Fruit fly (Drosophila melanogaster): ENCODE measurements around the gene Gug.
A peak's percentile ranks its signal among the peaks of the same experiment; 100 is the strongest.

The Gug gene

DNA sequence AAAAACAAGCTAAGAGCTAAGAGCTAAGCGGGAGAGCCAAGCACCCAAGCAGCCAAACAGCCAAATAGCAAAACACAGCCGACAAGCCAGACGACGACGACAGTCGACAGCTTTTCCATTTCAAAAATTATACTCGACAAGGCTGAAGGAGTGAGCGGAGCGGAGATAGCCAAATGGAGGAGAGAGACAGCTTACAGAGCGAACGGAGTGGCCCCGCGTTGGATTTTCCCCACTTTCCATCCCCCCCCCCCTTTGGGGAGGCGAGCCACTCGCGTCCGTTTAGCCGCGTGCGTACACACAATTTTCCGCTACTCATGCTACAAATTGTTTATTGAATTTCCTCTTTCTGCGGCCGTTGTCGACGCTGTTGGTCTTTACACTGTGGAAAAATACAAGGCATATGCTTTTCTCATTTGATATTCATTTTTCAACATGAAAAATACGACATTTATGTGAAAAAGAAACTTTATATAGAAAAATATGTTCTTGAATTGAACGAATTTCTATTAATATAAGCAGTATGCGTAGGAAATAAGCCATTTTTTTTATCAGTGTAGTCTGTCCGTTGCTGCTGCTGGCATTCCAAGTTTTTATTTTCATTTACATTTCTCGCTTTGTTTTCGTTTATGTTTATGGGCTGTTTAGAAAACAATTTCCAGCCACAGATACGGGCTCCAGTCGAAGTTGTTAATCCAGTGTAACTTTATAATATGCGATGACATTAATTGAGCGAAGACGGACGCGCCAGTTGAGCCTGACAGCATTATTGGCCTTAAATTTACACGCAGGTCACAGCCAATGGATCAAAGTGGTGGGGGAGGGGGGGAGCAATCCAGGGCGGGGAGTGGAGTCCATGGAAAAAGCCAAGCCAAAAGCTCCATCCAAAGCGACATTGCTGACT lies 8.4 kb downstream of the Gug start:
- TF ChIP-seq fd85E (GFP tag; optimal IDR thresholded peaks at IDR 0.05) (peak; percentile 66), dsx (GFP tag; optimal IDR thresholded peaks at IDR 0.05; ENCODE audit: poor library complexity, severe bottlenecking) (peak; percentile 89), Met (GFP tag; optimal IDR thresholded peaks at IDR 0.05) (peak; percentile 89), Hr39 (GFP tag; optimal IDR thresholded peaks at IDR 0.05) (peak; percentile 89), CG31627 (GFP tag; optimal IDR thresholded peaks at IDR 0.05) (peak; percentile 88), Blimp-1 (GFP tag; optimal IDR thresholded peaks at IDR 0.05) (peak; percentile 48), OdsH (GFP tag; optimal IDR thresholded peaks at IDR 0.05) (peak; percentile 96), Eip75B (GFP tag; optimal IDR thresholded peaks at IDR 0.05) (peak; percentile 95), CG8632 (GFP tag; optimal IDR thresholded peaks at IDR 0.05) (peak; percentile 93), eg (GFP tag; IDR thresholded peaks at IDR 0.05) (peak; percentile 97), CG3919 (GFP tag; optimal IDR thresholded peaks at IDR 0.05) (peak; percentile 96), acj6 (GFP tag; optimal IDR thresholded peaks at IDR 0.05) (peak; percentile 95), CG9139 (GFP tag; optimal IDR thresholded peaks at IDR 0.05) (peak; percentile 83), CG1621 (tag; optimal IDR thresholded peaks at IDR 0.05) (peak; percentile 89), CG7368 (GFP tag; optimal IDR thresholded peaks at IDR 0.05) (peak; percentile 91), CG11294 (GFP tag; IDR thresholded peaks at IDR 0.05) (peak; percentile 89), CG6854 (GFP tag; optimal IDR thresholded peaks at IDR 0.05) (peak; percentile 70), net (GFP tag; optimal IDR thresholded peaks at IDR 0.05) (peak; percentile 94), CG8319 (GFP tag; optimal IDR thresholded peaks at IDR 0.05) (peak; percentile 86), cyc (GFP tag; optimal IDR thresholded peaks at IDR 0.05) (peak; percentile 90), Ets21C (GFP tag; optimal IDR thresholded peaks at IDR 0.05) (peak; percentile 75), CG8119 (GFP tag; IDR thresholded peaks at IDR 0.05) (peak; percentile 98), CG6276 (GFP tag; optimal IDR thresholded peaks at IDR 0.05) (peak; percentile 95), ss (GFP tag; optimal IDR thresholded peaks at IDR 0.05) (peak; percentile 89 to 94), Hr4 (GFP tag; optimal IDR thresholded peaks at IDR 0.05) (peak; percentile 98), CG32006 (GFP tag; optimal IDR thresholded peaks at IDR 0.05) (peak; percentile 98), Eip78C (GFP tag) (peak; percentile 98), CG11762 (GFP tag; optimal IDR thresholded peaks at IDR 0.05; ENCODE audit: insufficient read depth) (peak; percentile 94), fd59A (GFP tag; optimal IDR thresholded peaks at IDR 0.05) (peak; percentile 89), CG15336 (GFP tag; IDR thresholded peaks at IDR 0.05) (peak; percentile 98), Sox14 (GFP tag; optimal IDR thresholded peaks at IDR 0.05) (peak; percentile 93), dac (GFP tag; optimal IDR thresholded peaks at IDR 0.05) (peak; percentile 93), Ets96B (tag; optimal IDR thresholded peaks at IDR 0.05) (peak; percentile 96), Lpt (GFP tag; optimal IDR thresholded peaks at IDR 0.05) (peak; percentile 95), CG11902 (GFP tag; optimal IDR thresholded peaks at IDR 0.05) (peak; percentile 85), Hr38 (GFP tag; optimal IDR thresholded peaks at IDR 0.05) (peak; percentile 53), achi (GFP tag; optimal IDR thresholded peaks at IDR 0.05) (peak; percentile 94), fkh (GFP tag; optimal IDR thresholded peaks at IDR 0.05) (peak; percentile 91), CG4318 (GFP tag; optimal IDR thresholded peaks at IDR 0.05) (peak; percentile 95), Sox15 (GFP tag; optimal IDR thresholded peaks at IDR 0.05) (peak; percentile 84), vri (GFP tag; optimal IDR thresholded peaks at IDR 0.05) (peak; percentile 61), spab (GFP tag; optimal IDR thresholded peaks at IDR 0.05) (peak; percentile 92), svp (GFP tag) (peak; percentile 95), CG10669 (GFP tag; optimal IDR thresholded peaks at IDR 0.05) (peak; percentile 95), Sox102F (GFP tag; optimal IDR thresholded peaks at IDR 0.05) (peak; percentile 87), lz (GFP tag; optimal IDR thresholded peaks at IDR 0.05) (peak; percentile 89), CG6808 (GFP tag; optimal IDR thresholded peaks at IDR 0.05) (peak; percentile 93), pdm3 (GFP tag; optimal IDR thresholded peaks at IDR 0.05) (peak; percentile 96), CG10631 (GFP tag; optimal IDR thresholded peaks at IDR 0.05) (peak; percentile 95), salr (GFP tag; optimal IDR thresholded peaks at IDR 0.05) (peak; percentile 80 to 96)
